Worm (Caenorhabditis elegans): ENCODE data around the gene F36G3.2.

DNA sequence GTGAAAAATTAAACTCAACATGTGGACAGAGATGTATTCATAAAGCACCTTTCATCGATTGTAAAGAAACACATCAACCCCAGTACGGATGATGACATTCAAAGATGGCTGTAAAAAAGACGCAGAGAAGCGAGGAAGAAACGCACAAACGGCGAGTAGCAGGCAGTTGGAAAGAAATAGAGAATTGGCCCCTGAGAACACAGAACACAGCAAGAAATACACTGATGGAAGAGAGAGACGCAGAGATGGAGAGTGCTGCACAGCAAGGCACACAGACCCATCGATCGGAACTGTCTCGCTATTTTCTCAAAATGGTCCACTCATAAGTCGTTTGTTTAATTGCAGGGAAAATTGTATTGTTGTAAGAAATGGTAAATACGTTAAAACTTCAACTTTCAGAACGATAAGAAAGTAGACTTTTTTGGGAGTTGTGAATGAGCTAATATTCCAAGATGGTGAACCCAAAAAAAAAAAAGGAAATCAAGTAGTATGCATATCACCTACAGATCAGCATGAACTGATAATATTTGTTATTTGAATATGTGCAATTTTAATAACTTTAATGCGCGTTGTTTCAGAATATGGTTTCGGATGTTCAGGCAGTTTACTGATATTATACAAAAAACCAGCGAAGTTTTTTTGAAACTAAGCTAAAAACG lies 28.7 kb upstream of the F36G3.2 start:
- no peak for TF ChIP-seq F39B2.1 (GFP tag; IDR thresholded peaks at IDR 0.05)
- no peak for TF ChIP-seq F10E7.11 (tag; optimal IDR thresholded peaks at IDR 0.05)
- no peak for TF ChIP-seq unc-130 (GFP tag; optimal IDR thresholded peaks at IDR 0.05)
- no peak for TF ChIP-seq sea-2 (GFP tag; IDR thresholded peaks at IDR 0.05)
- TF ChIP-seq hsf-1 (GFP tag; IDR thresholded peaks at IDR 0.05): no peak
- TF ChIP-seq nhr-179 (tag; optimal IDR thresholded peaks at IDR 0.05): no peak
- no peak for TF ChIP-seq Y56A3A.18 (GFP tag; IDR thresholded peaks at IDR 0.05)
- no peak for TF ChIP-seq ceh-79 (tag; optimal IDR thresholded peaks at IDR 0.05)
- no peak for TF ChIP-seq F49E8.2 (tag; optimal IDR thresholded peaks at IDR 0.05; ENCODE audit: insufficient read depth)
- TF ChIP-seq Y53F4B.3 (GFP tag; IDR thresholded peaks at IDR 0.05): no peak
- TF ChIP-seq ztf-26 (tag; optimal IDR thresholded peaks at IDR 0.05): no peak
- no peak for TF ChIP-seq snpc-4 (GFP tag; optimal IDR thresholded peaks at IDR 0.05)
- TF ChIP-seq snpc-4 (tag; optimal IDR thresholded peaks at IDR 0.05): no peak
- TF ChIP-seq nhr-120 (GFP tag; IDR thresholded peaks at IDR 0.05): no peak
- TF ChIP-seq hlh-26 (GFP tag; conservative IDR thresholded peaks at IDR 0.05): no peak
